Worm (Caenorhabditis elegans) whole organism, L3 larva: ENCODE results near the gene octr-1.

Experiments used
- ama-1 ChIP-seq: fragments of 150-350 bp; optimal IDR thresholded peaks from 2 replicates; lab custom pipeline; 2018
- elt-2 ChIP-seq: sonication (generic microtip); optimal IDR thresholded peaks from 2 replicates; lab custom pipeline; 2016; ENCODE audit warnings: missing genetic modification reagents, mild to moderate bottlenecking, missing genetic modification characterization, missing compliant biosample characterization
- lin-15B ChIP-seq: fragments of 150-350 bp; optimal IDR thresholded peaks from 2 replicates; lab custom pipeline; 2014; ENCODE audit warnings: missing biosample characterization, missing genetic modification characterization
- nhr-237 ChIP-seq: fragments of 150-350 bp; optimal IDR thresholded peaks from 2 replicates; lab custom pipeline; 2014; ENCODE audit warnings: missing biosample characterization, missing genetic modification characterization

ce11 chrX:5603338-5603816 lies 7.7 kb downstream of the octr-1 start, which contains the start of gene F14D12.1:
- TF ChIP-seq ama-1 (lab: Kevin White, UChicago) (no peak), nhr-237 (tag; lab: Kevin White, UChicago) (no peak), elt-2 (tag; lab: Kevin White, UChicago) (no peak), lin-15B (tag; lab: Kevin White, UChicago) (no peak)
